Worm (Caenorhabditis elegans) whole organism, L2 larva: ENCODE measurements around the gene cest-19.

Source experiments
- C34F6.9 ChIP-seq: fragments of 150-350 bp; optimal IDR thresholded peaks from 2 replicates; lab custom pipeline; 2014; ENCODE audit warnings: missing biosample characterization, missing genetic modification characterization
- F13H6.1 ChIP-seq: sonication (generic microtip); optimal IDR thresholded peaks from 2 replicates; lab custom pipeline; 2016; ENCODE audit warnings: missing genetic modification characterization, missing compliant biosample characterization
- alr-1 ChIP-seq: fragments of 150-350 bp; optimal IDR thresholded peaks from 2 replicates; lab custom pipeline; 2014; ENCODE audit warnings: missing biosample characterization, missing genetic modification characterization
- aly-2 ChIP-seq: fragments of 150-350 bp; optimal IDR thresholded peaks from 2 replicates; lab custom pipeline; 2014; ENCODE audit warnings: missing biosample characterization, missing genetic modification characterization
- ama-1 ChIP-seq: fragments of 150-350 bp; optimal IDR thresholded peaks from 2 replicates; lab custom pipeline; 2018; ENCODE audit warnings: inconsistent platforms
- blmp-1 ChIP-seq: sonication (generic microtip); optimal IDR thresholded peaks from 2 replicates; lab custom pipeline; 2017; ENCODE audit warnings: missing genetic modification characterization, mild to moderate bottlenecking, missing compliant biosample characterization, antibody characterized with exemption, moderate library complexity; ENCODE audit not compliant: insufficient read depth
- ceh-16 ChIP-seq: fragments of 150-350 bp; optimal IDR thresholded peaks from 2 replicates; lab custom pipeline; 2014; ENCODE audit warnings: missing biosample characterization, missing genetic modification characterization
- egl-27 ChIP-seq: sonication (generic microtip); optimal IDR thresholded peaks from 3 replicates; lab custom pipeline; 2017; ENCODE audit warnings: missing biosample characterization, missing genetic modification reagents, missing genetic modification characterization
- elt-1 ChIP-seq: fragments of 150-350 bp; optimal IDR thresholded peaks from 2 replicates; lab custom pipeline; 2014; ENCODE audit warnings: missing biosample characterization, missing genetic modification characterization
- elt-3 ChIP-seq: sonication (generic microtip); optimal IDR thresholded peaks from 2 replicates; lab custom pipeline; 2017; ENCODE audit warnings: missing biosample characterization, missing genetic modification characterization
- fos-1 ChIP-seq: fragments of 150-350 bp; optimal IDR thresholded peaks from 2 replicates; lab custom pipeline; 2014; ENCODE audit warnings: missing biosample characterization, missing genetic modification characterization
- gmeb-1 ChIP-seq: fragments of 150-350 bp; optimal IDR thresholded peaks from 2 replicates; lab custom pipeline; 2014; ENCODE audit warnings: missing biosample characterization, missing genetic modification characterization
- lin-11 ChIP-seq: fragments of 150-350 bp; sonication (generic microtip); optimal IDR thresholded peaks from 2 replicates; lab custom pipeline; 2014; ENCODE audit warnings: missing biosample characterization, missing genetic modification characterization, inconsistent platforms, mixed read lengths
- lin-13 ChIP-seq: fragments of 150-350 bp; optimal IDR thresholded peaks from 2 replicates; lab custom pipeline; 2014; ENCODE audit warnings: missing biosample characterization, missing genetic modification reagents, missing genetic modification characterization
- lin-39 ChIP-seq: fragments of 150-350 bp; optimal IDR thresholded peaks from 2 replicates; lab custom pipeline; 2014; ENCODE audit warnings: missing biosample characterization, missing genetic modification reagents, missing genetic modification characterization
- lsy-2 ChIP-seq, 2 experiments: fragments of 150-350 bp in 1 of 2; sonication (generic microtip) in 1 of 2; optimal IDR thresholded peaks; 2 replicates each; lab custom pipeline; 2014 to 2017; ENCODE audit warnings: missing biosample characterization in 2 of 2, missing genetic modification characterization in 2 of 2
- mbf-1 ChIP-seq: sonication (generic microtip); optimal IDR thresholded peaks from 2 replicates; lab custom pipeline; 2017; ENCODE audit warnings: missing biosample characterization, missing genetic modification characterization
- mdl-1 ChIP-seq, 2 experiments: fragments of 150-350 bp in 1 of 2; sonication (generic microtip) in 1 of 2; optimal IDR thresholded peaks; 2 replicates each; lab custom pipeline; 2017; ENCODE audit warnings: missing biosample characterization in 2 of 2, missing genetic modification characterization in 2 of 2
- nhr-10 ChIP-seq: sonication (generic microtip); optimal IDR thresholded peaks from 2 replicates; lab custom pipeline; 2017; ENCODE audit warnings: missing biosample characterization, missing genetic modification characterization
- nhr-11 ChIP-seq: fragments of 150-350 bp; optimal IDR thresholded peaks from 2 replicates; lab custom pipeline; 2014; ENCODE audit warnings: missing biosample characterization, missing genetic modification characterization
- nhr-12 ChIP-seq: fragments of 150-350 bp; optimal IDR thresholded peaks from 2 replicates; lab custom pipeline; 2014; ENCODE audit warnings: missing biosample characterization, missing genetic modification characterization
- nhr-129 ChIP-seq: fragments of 150-350 bp; optimal IDR thresholded peaks from 2 replicates; lab custom pipeline; 2014; ENCODE audit warnings: missing biosample characterization, missing genetic modification characterization
- nhr-21 ChIP-seq: fragments of 150-350 bp; optimal IDR thresholded peaks from 2 replicates; lab custom pipeline; 2014; ENCODE audit warnings: missing biosample characterization, missing genetic modification characterization
- nhr-23 ChIP-seq: fragments of 150-350 bp; optimal IDR thresholded peaks from 2 replicates; lab custom pipeline; 2014; ENCODE audit warnings: missing biosample characterization, missing genetic modification reagents, missing genetic modification characterization
- nhr-25 ChIP-seq: fragments of 150-350 bp; sonication (generic microtip); optimal IDR thresholded peaks from 3 replicates; lab custom pipeline; 2014; ENCODE audit warnings: missing biosample characterization, missing genetic modification characterization
- nhr-6 ChIP-seq: fragments of 150-350 bp; optimal IDR thresholded peaks from 2 replicates; lab custom pipeline; 2014; ENCODE audit warnings: missing biosample characterization, missing genetic modification characterization
- peb-1 ChIP-seq: fragments of 150-350 bp; optimal IDR thresholded peaks from 2 replicates; lab custom pipeline; 2014; ENCODE audit warnings: missing biosample characterization, missing genetic modification characterization
- sem-4 ChIP-seq: fragments of 150-350 bp; optimal IDR thresholded peaks from 2 replicates; lab custom pipeline; 2014; ENCODE audit warnings: missing biosample characterization, missing genetic modification reagents, missing genetic modification characterization
- sma-3 ChIP-seq: sonication (generic microtip); optimal IDR thresholded peaks from 2 replicates; lab custom pipeline; 2016; ENCODE audit warnings: missing genetic modification reagents, missing genetic modification characterization, missing compliant biosample characterization
- unc-55 ChIP-seq: fragments of 150-350 bp; sonication (generic microtip); optimal IDR thresholded peaks from 3 replicates; lab custom pipeline; 2014; ENCODE audit warnings: missing biosample characterization, missing genetic modification reagents, missing genetic modification characterization
- zag-1 ChIP-seq: fragments of 150-350 bp; optimal IDR thresholded peaks from 2 replicates; lab custom pipeline; 2014; ENCODE audit warnings: missing biosample characterization, missing genetic modification characterization
- ztf-4 ChIP-seq: fragments of 150-350 bp; optimal IDR thresholded peaks from 2 replicates; lab custom pipeline; 2014; ENCODE audit warnings: missing biosample characterization, missing genetic modification characterization

cest-19 gene

DNA sequence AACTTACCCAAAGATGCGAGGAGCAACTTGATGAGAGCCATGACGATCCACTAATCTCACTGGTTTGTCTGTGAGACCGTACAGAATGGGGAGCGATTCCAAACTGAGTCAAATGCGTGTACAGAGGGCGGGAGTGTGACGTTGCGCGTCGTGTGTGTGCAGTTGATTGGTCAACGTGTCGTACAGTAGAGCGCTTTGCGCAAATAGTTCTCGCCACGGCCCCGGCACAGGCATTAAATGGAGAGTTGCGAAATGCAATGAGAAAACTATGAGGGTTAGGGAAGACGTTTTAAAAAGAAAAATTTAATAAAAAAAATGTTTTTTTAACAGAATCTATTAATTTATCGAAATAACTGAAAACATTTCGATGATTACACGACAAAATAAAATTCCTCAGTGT is 32.6 kb upstream of the cest-19 start, which contains the start of gene pdi-6 (continued):
- TF ChIP-seq C34F6.9 (tag; lab: Kevin White, UChicago) (peak; percentile 88), elt-1 (tag; lab: Kevin White, UChicago) (no peak), ceh-16 (peak; percentile 65), nhr-23 (no peak), ztf-4 (tag; lab: Kevin White, UChicago) (peak; percentile 58), unc-55 (GFP tag; lab: Kevin White, UChicago) (peak; percentile 91), elt-3 (tag; lab: Kevin White, UChicago) (no peak), lin-39 (tag; lab: Kevin White, UChicago) (no peak), alr-1 (no peak)

ce11 chrX:7067250-7067958 is 31.6 kb upstream of the cest-19 start:
- TF ChIP-seq nhr-129 (tag; lab: Kevin White, UChicago) (peak; percentile 53), F13H6.1 (tag; lab: Kevin White, UChicago) (peak; percentile 45), nhr-23 (no peak), fos-1 (no peak), ama-1 (lab: Kevin White, UChicago) (no peak)

DNA sequence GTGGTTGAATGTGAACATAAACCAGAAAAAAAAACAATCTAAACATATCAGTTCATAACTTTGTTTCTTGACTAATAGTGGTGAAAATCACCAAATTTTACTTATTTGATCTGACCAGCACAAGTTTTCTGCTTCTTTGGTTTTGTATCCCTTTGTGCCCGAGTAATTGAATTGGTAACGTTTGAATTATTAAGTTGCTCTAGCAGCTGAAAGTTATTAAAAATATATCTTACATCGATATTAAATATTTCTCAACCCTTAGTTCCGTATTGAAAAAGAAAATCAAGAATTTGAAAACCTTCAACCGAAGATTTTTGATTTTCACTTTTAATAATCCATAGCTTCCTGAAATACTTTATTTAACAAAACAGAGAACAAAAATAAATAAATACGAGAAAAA is 30.2 kb upstream of the cest-19 start:
- TF ChIP-seq aly-2 (tag; lab: Kevin White, UChicago) = no peak
- no peak for TF ChIP-seq nhr-25 (tag; lab: Kevin White, UChicago)
- no peak for TF ChIP-seq lin-13 (GFP tag; lab: Kevin White, UChicago)
- no peak for TF ChIP-seq nhr-129 (tag; lab: Kevin White, UChicago)
- no peak for TF ChIP-seq sma-3 (GFP tag; lab: Kevin White, UChicago)
- TF ChIP-seq egl-27 = no peak
- TF ChIP-seq unc-55 (GFP tag; lab: Kevin White, UChicago) = no peak
- no peak for TF ChIP-seq ztf-4 (tag; lab: Kevin White, UChicago)
- TF ChIP-seq gmeb-1 (tag; lab: Kevin White, UChicago) = no peak
- TF ChIP-seq elt-1 (tag; lab: Kevin White, UChicago) = no peak
- no peak for TF ChIP-seq nhr-21 (tag; lab: Kevin White, UChicago)
- TF ChIP-seq mdl-1 (tag; optimal IDR thresholded peaks at IDR 0.05; lab: Kevin White, UChicago) = no peak
- TF ChIP-seq peb-1 (tag; lab: Kevin White, UChicago) = no peak
- no peak for TF ChIP-seq sem-4
- no peak for TF ChIP-seq lsy-2 (tag; optimal IDR thresholded peaks at IDR 0.05; lab: Kevin White, UChicago)
- TF ChIP-seq nhr-6 (tag; lab: Kevin White, UChicago) = no peak
- no peak for TF ChIP-seq nhr-12
- TF ChIP-seq, all 48 proteins: peak for 0

ce11 chrX:7063236-7063635 is 27.4 kb upstream of the cest-19 start, which contains the start of gene B0403.3:
TSS of gene B0403.3 (minus strand) at chrX:7063336.
- TF ChIP-seq nhr-11 (no peak), egl-27 (no peak)

ce11 chrX:7061265-7061664 is 25.4 kb upstream of the cest-19 start:
- TF ChIP-seq zag-1 (tag; lab: Kevin White, UChicago) = no peak
- TF ChIP-seq fos-1 = peak; percentile 3

DNA sequence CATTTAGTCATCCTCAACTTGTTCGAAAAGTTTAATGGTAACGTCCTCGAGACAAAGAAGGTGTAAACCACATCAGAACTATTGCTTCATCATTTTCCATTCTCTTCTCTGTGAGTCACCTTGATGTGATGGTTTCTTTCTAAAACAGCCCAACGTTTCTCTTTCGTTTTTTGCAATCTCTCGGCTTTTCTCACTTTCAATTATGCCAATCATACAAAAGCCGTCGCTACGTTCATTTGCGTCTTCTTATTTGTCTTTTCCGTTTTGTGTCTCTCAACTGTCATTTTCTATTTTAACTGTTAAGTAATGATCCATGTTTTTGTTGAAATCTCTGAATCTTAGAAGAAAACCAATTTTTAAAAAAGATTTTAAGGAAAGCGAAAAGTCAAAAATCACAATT is 21.5 kb upstream of the cest-19 start, which contains the start of gene B0403.5:
B0403.5 (plus strand) TSS at position 368 of the 400 bp plus-strand sequence.
- TF ChIP-seq nhr-12 (no peak), blmp-1 (tag; lab: Kevin White, UChicago) (peak; percentile 51), nhr-10 (tag; lab: Kevin White, UChicago) (no peak), mbf-1 (no peak), lin-11 (tag; lab: Kevin White, UChicago) (no peak)
